Worm (Caenorhabditis elegans) whole organism, L1 larva: ENCODE measurements around the gene npr-4.
A peak's percentile ranks its signal among the peaks of the same experiment; 100 is the strongest.

Experiments used
- C04F5.9 ChIP-seq: sonication (generic microtip); optimal IDR thresholded peaks from 2 replicates; lab custom pipeline; 2016; ENCODE audit warnings: missing genetic modification characterization, missing compliant biosample characterization
- C34B4.2 ChIP-seq: sonication (generic microtip); optimal IDR thresholded peaks from 2 replicates; lab custom pipeline; 2017; ENCODE audit warnings: mild to moderate bottlenecking, missing genetic modification characterization, missing compliant biosample characterization
- aly-2 ChIP-seq: fragments of 150-350 bp; optimal IDR thresholded peaks from 2 replicates; lab custom pipeline; 2014; ENCODE audit warnings: missing biosample characterization, missing genetic modification characterization
- ama-1 ChIP-seq: fragments of 150-350 bp; optimal IDR thresholded peaks from 2 replicates; lab custom pipeline; 2014
- blmp-1 ChIP-seq: fragments of 150-350 bp; optimal IDR thresholded peaks from 2 replicates; lab custom pipeline; 2014; ENCODE audit warnings: missing biosample characterization, missing genetic modification characterization
- ceh-8 ChIP-seq: fragments of 200-800 bp; sonication (Bioruptor generic); optimal IDR thresholded peaks from 2 replicates; lab custom pipeline; 2018; ENCODE audit warnings: mild to moderate bottlenecking, missing genetic modification characterization, moderate library complexity, missing compliant biosample characterization
- ceh-82 ChIP-seq, 3 experiments: fragments of 150-350 bp in 1 of 3; sonication (generic microtip) in 2 of 3; optimal IDR thresholded peaks; 2 replicates each; lab custom pipeline; 2014 to 2017; ENCODE audit warnings: missing biosample characterization in 3 of 3, missing genetic modification characterization in 3 of 3
- ceh-88 ChIP-seq: fragments of 200-800 bp; sonication (Bioruptor generic); IDR thresholded peaks from 2 replicates; pipeline ENCODE4 v1.3.6; 2022; ENCODE audit warnings: missing genetic modification characterization, missing compliant biosample characterization
- ceh-90 ChIP-seq: sonication (generic microtip); optimal IDR thresholded peaks from 2 replicates; lab custom pipeline; 2016; ENCODE audit warnings: missing genetic modification characterization, missing compliant biosample characterization
- dsc-1 ChIP-seq: sonication (generic microtip); optimal IDR thresholded peaks from 2 replicates; lab custom pipeline; 2016; ENCODE audit warnings: mild to moderate bottlenecking, missing genetic modification characterization, missing compliant biosample characterization
- egl-27 ChIP-seq, 2 experiments: fragments of 150-350 bp in 1 of 2; sonication (generic microtip); optimal IDR thresholded peaks; 3 replicates each; lab custom pipeline; 2017 to 2018; ENCODE audit warnings: missing biosample characterization in 2 of 2, missing genetic modification characterization in 2 of 2, missing genetic modification reagents in 2 of 2
- elt-3 ChIP-seq, 6 experiments: fragments of 150-350 bp in 1 of 6; sonication (generic microtip); optimal IDR thresholded peaks; 2 replicates each; lab custom pipeline; 2017 to 2018; ENCODE audit warnings: missing biosample characterization in 6 of 6, missing genetic modification characterization in 6 of 6, inconsistent platforms in 1 of 6
- fkh-4 ChIP-seq: sonication (generic microtip); optimal IDR thresholded peaks from 2 replicates; lab custom pipeline; 2016; ENCODE audit warnings: missing compliant biosample characterization, missing genetic modification characterization, borderline replicate concordance
- fos-1 ChIP-seq: fragments of 150-350 bp; optimal IDR thresholded peaks from 2 replicates; lab custom pipeline; 2014; ENCODE audit warnings: missing biosample characterization, missing genetic modification characterization
- hlh-17 ChIP-seq: fragments of 200-800 bp; sonication (Bioruptor generic); optimal IDR thresholded peaks from 2 replicates; lab custom pipeline; 2018; ENCODE audit warnings: missing genetic modification characterization, mild to moderate bottlenecking, missing compliant biosample characterization, moderate library complexity, borderline replicate concordance
- hlh-4 ChIP-seq: sonication (generic microtip); optimal IDR thresholded peaks from 2 replicates; lab custom pipeline; 2016; ENCODE audit warnings: mild to moderate bottlenecking, missing genetic modification characterization, missing compliant biosample characterization
- hpl-2 ChIP-seq: fragments of 150-350 bp; optimal IDR thresholded peaks from 2 replicates; lab custom pipeline; 2014; ENCODE audit warnings: missing biosample characterization, missing genetic modification reagents, missing genetic modification characterization
- irx-1 ChIP-seq: sonication (generic microtip); optimal IDR thresholded peaks from 2 replicates; lab custom pipeline; 2016; ENCODE audit warnings: missing genetic modification characterization, missing compliant biosample characterization
- isw-1 ChIP-seq: fragments of 200-800 bp; sonication (Bioruptor generic); IDR thresholded peaks from 2 replicates; pipeline ENCODE4 v1.3.6; 2022; ENCODE audit warnings: missing genetic modification characterization, missing compliant biosample characterization
- jun-1 ChIP-seq: fragments of 150-350 bp; optimal IDR thresholded peaks from 2 replicates; lab custom pipeline; 2014; ENCODE audit warnings: missing biosample characterization, missing genetic modification reagents, missing genetic modification characterization
- lin-14 ChIP-seq: fragments of 200-800 bp; sonication (Bioruptor generic); optimal IDR thresholded peaks from 2 replicates; lab custom pipeline; 2018; ENCODE audit warnings: mild to moderate bottlenecking, missing genetic modification characterization, moderate library complexity, missing compliant biosample characterization
- lin-39 ChIP-seq: fragments of 150-350 bp; optimal IDR thresholded peaks from 2 replicates; lab custom pipeline; 2014; ENCODE audit warnings: missing biosample characterization, missing genetic modification reagents, missing genetic modification characterization
- lsy-2 ChIP-seq, 2 experiments: fragments of 150-350 bp; optimal IDR thresholded peaks; 2 replicates each; lab custom pipeline; 2014; ENCODE audit warnings: missing biosample characterization in 2 of 2, missing genetic modification characterization in 2 of 2
- mab-9 ChIP-seq: fragments of 200-800 bp; sonication (Bioruptor generic); IDR thresholded peaks from 2 replicates; pipeline ENCODE4 v1.3.6; 2022; ENCODE audit warnings: missing genetic modification reagents, missing genetic modification characterization, missing compliant biosample characterization
- nhr-12 ChIP-seq: sonication (generic microtip); optimal IDR thresholded peaks from 2 replicates; lab custom pipeline; 2017; ENCODE audit warnings: missing biosample characterization, missing genetic modification characterization
- nhr-19 ChIP-seq: fragments of 200-800 bp; sonication (Bioruptor generic); conservative IDR thresholded peaks from 2 replicates; pipeline ENCODE4 v1.3.6; 2022; ENCODE audit warnings: missing genetic modification characterization, missing compliant biosample characterization
- nhr-20 ChIP-seq: sonication (generic microtip); optimal IDR thresholded peaks from 2 replicates; lab custom pipeline; 2016; ENCODE audit warnings: mild to moderate bottlenecking, missing genetic modification characterization, missing compliant biosample characterization
- nhr-28 ChIP-seq: fragments of 150-350 bp; optimal IDR thresholded peaks from 2 replicates; lab custom pipeline; 2014; ENCODE audit warnings: missing biosample characterization, missing genetic modification characterization
- nhr-71 ChIP-seq: sonication (generic microtip); optimal IDR thresholded peaks from 2 replicates; lab custom pipeline; 2016; ENCODE audit warnings: mild to moderate bottlenecking, missing genetic modification characterization, moderate library complexity, missing compliant biosample characterization
- nhr-77 ChIP-seq: fragments of 150-350 bp; optimal IDR thresholded peaks from 2 replicates; lab custom pipeline; 2014; ENCODE audit warnings: missing biosample characterization, missing genetic modification characterization
- nhr-84 ChIP-seq: sonication (generic microtip); optimal IDR thresholded peaks from 2 replicates; lab custom pipeline; 2017; ENCODE audit warnings: missing biosample characterization, missing genetic modification characterization
- nhr-85 ChIP-seq: sonication (generic microtip); peaks from one replicate; lab custom pipeline; 2016; ENCODE audit warnings: missing genetic modification characterization, inconsistent platforms, missing compliant biosample characterization
- pax-3 ChIP-seq: fragments of 200-800 bp; sonication (Bioruptor generic); optimal IDR thresholded peaks from 2 replicates; lab custom pipeline; 2018; ENCODE audit warnings: mild to moderate bottlenecking, missing genetic modification characterization, moderate library complexity, missing compliant biosample characterization
- rnt-1 ChIP-seq: sonication (generic microtip); optimal IDR thresholded peaks from 2 replicates; lab custom pipeline; 2016; ENCODE audit warnings: mild to moderate bottlenecking, missing genetic modification characterization, moderate library complexity, missing compliant biosample characterization
- skn-1 ChIP-seq: fragments of 150-350 bp; optimal IDR thresholded peaks from 2 replicates; lab custom pipeline; 2014; ENCODE audit warnings: missing biosample characterization, missing genetic modification characterization
- snpc-4 ChIP-seq: fragments of 150-350 bp; optimal IDR thresholded peaks from 2 replicates; lab custom pipeline; 2014; ENCODE audit warnings: missing biosample characterization, missing genetic modification characterization
- sox-4 ChIP-seq: sonication (generic microtip); optimal IDR thresholded peaks from 2 replicates; lab custom pipeline; 2016; ENCODE audit warnings: missing genetic modification characterization, missing compliant biosample characterization
- sup-37 ChIP-seq: fragments of 200-800 bp; sonication (Bioruptor generic); optimal IDR thresholded peaks from 2 replicates; lab custom pipeline; 2018; ENCODE audit warnings: mild to moderate bottlenecking, missing genetic modification characterization, missing compliant biosample characterization
- tbx-2 ChIP-seq: sonication (generic microtip); optimal IDR thresholded peaks from 2 replicates; lab custom pipeline; 2016; ENCODE audit warnings: missing genetic modification characterization, missing compliant biosample characterization
- tlp-1 ChIP-seq: fragments of 150-350 bp; optimal IDR thresholded peaks from 2 replicates; lab custom pipeline; 2014; ENCODE audit warnings: missing biosample characterization, missing genetic modification characterization
- unc-130 ChIP-seq: fragments of 150-350 bp; optimal IDR thresholded peaks from 2 replicates; lab custom pipeline; 2017; ENCODE audit warnings: missing biosample characterization, missing genetic modification characterization, inconsistent platforms
- unc-30 ChIP-seq: sonication (generic microtip); optimal IDR thresholded peaks from 2 replicates; lab custom pipeline; 2017; ENCODE audit warnings: missing biosample characterization, missing genetic modification characterization
- unc-62 ChIP-seq: fragments of 150-350 bp; optimal IDR thresholded peaks from 2 replicates; lab custom pipeline; 2014; ENCODE audit warnings: missing biosample characterization, missing genetic modification reagents, missing genetic modification characterization
- unc-86 ChIP-seq: sonication (generic microtip); optimal IDR thresholded peaks from 2 replicates; lab custom pipeline; 2016; ENCODE audit warnings: missing genetic modification characterization, missing compliant biosample characterization
- vab-15 ChIP-seq: sonication (generic microtip); optimal IDR thresholded peaks from 2 replicates; lab custom pipeline; 2017; ENCODE audit warnings: missing genotype, mild to moderate bottlenecking, missing genetic modification characterization, missing compliant biosample characterization
- xbp-1 ChIP-seq: sonication (generic microtip); optimal IDR thresholded peaks from 2 replicates; lab custom pipeline; 2016; ENCODE audit warnings: missing genetic modification characterization, missing compliant biosample characterization
- zag-1 ChIP-seq: fragments of 150-350 bp; optimal IDR thresholded peaks from 2 replicates; lab custom pipeline; 2014; ENCODE audit warnings: missing biosample characterization, missing genetic modification characterization
- zip-4 ChIP-seq: fragments of 200-800 bp; sonication (Bioruptor generic); optimal IDR thresholded peaks from 2 replicates; lab custom pipeline; 2018; ENCODE audit warnings: mild to moderate bottlenecking, missing genetic modification characterization, moderate library complexity, missing compliant biosample characterization
- ztf-4 ChIP-seq: fragments of 150-350 bp; optimal IDR thresholded peaks from 2 replicates; lab custom pipeline; 2014; ENCODE audit warnings: missing biosample characterization, missing genetic modification characterization

Gene npr-4

DNA sequence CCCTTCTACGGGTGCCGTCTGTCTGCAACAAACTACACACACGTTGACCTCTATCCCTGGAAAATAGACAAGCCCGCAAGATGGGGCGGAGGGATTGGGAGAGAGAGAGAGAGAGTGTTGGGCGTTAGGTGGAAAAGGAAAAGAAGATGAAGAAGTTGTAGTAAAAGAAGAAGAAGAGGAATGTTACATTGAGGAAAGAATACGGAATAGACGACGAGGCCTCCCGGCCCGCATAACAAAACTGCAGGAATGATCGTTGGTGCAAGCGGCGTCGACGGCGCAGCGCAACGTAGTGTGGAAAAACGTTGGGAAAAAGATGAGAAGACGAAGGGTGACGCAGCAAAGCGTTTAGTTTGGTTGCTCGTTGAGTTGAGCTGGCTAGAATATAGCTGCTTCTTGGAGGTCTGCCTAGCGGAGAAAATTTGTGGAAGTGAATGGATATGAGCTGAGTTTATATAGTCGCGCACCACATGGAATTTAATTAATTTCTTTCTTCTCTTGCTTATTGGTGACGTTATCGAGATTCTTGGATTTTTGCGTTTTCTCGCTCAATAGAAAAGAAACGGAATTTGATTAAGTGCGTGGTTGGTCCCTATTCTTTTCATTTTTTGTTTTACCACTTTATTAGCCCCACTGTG, 41.2 kb downstream of the npr-4 start (continued):
- TF ChIP-seq ceh-8 (GFP tag; lab: Kevin White, UChicago): peak; percentile 35
- peak; percentile 89 for TF ChIP-seq nhr-20
- TF ChIP-seq lin-39 (tag; lab: Kevin White, UChicago): no peak
- no peak for TF ChIP-seq aly-2
- no peak for TF ChIP-seq ama-1 (lab: Kevin White, UChicago)
- TF ChIP-seq nhr-19: peak; percentile 92
- TF ChIP-seq ceh-88 (GFP tag; lab: Robert Waterston, UW): no peak
- no peak for TF ChIP-seq nhr-28 (tag; lab: Kevin White, UChicago)
- TF ChIP-seq ceh-82 (tag; optimal IDR thresholded peaks at IDR 0.05; lab: Kevin White, UChicago): peak; percentile 23 to 71 (median 57)
- TF ChIP-seq vab-15 (tag; lab: Kevin White, UChicago): no peak

ce11 chrX:12509334-12509944, 42.0 kb downstream of the npr-4 start:
- TF ChIP-seq unc-130 (tag; lab: Kevin White, UChicago) (peak; percentile 73), nhr-77 (no peak), unc-30 (tag; lab: Kevin White, UChicago) (no peak), tlp-1 (tag; lab: Kevin White, UChicago) (peak; percentile 71), rnt-1 (tag; lab: Kevin White, UChicago) (peak; percentile 79), nhr-71 (tag; lab: Kevin White, UChicago) (peak; percentile 94), hlh-17 (GFP tag; lab: Kevin White, UChicago) (no peak), hlh-4 (tag; lab: Kevin White, UChicago) (no peak), nhr-84 (tag; lab: Kevin White, UChicago) (no peak), ceh-82 (tag; optimal IDR thresholded peaks at IDR 0.05; lab: Kevin White, UChicago) (no peak), ceh-90 (tag; lab: Kevin White, UChicago) (no peak), ceh-88 (GFP tag; lab: Robert Waterston, UW) (peak; percentile 23; the same call in 1 of the 2 replicates), xbp-1 (tag; lab: Kevin White, UChicago) (peak; percentile 36), mab-9 (GFP tag; lab: Robert Waterston, UW) (no peak), dsc-1 (tag; lab: Kevin White, UChicago) (no peak), unc-62 (GFP tag; lab: Kevin White, UChicago) (no peak), tbx-2 (tag; lab: Kevin White, UChicago) (peak; percentile 44), snpc-4 (tag; lab: Kevin White, UChicago) (no peak), ztf-4 (tag; lab: Kevin White, UChicago) (peak; percentile 52), nhr-12 (tag; lab: Kevin White, UChicago) (no peak), isw-1 (no peak), nhr-85 (tag; lab: Kevin White, UChicago) (peak; percentile 81), nhr-28 (tag; lab: Kevin White, UChicago) (no peak), lin-39 (tag; lab: Kevin White, UChicago) (peak; percentile 37), elt-3 (tag; optimal IDR thresholded peaks at IDR 0.05; lab: Kevin White, UChicago) (peak; percentile 38 to 89 (median 84)), ceh-8 (GFP tag; lab: Kevin White, UChicago) (no peak), C04F5.9 (peak; percentile 27), vab-15 (tag; lab: Kevin White, UChicago) (no peak), zag-1 (tag; lab: Kevin White, UChicago) (no peak), lsy-2 (tag; optimal IDR thresholded peaks at IDR 0.05; lab: Kevin White, UChicago) (peak; percentile 50 to 64), pax-3 (tag; lab: Kevin White, UChicago) (peak; percentile 5), fkh-4 (tag; lab: Kevin White, UChicago) (no peak), blmp-1 (tag; lab: Kevin White, UChicago) (peak; percentile 58), nhr-19 (peak; percentile 91), unc-86 (tag; lab: Kevin White, UChicago) (no peak), sup-37 (GFP tag; lab: Kevin White, UChicago) (no peak), irx-1 (tag; lab: Kevin White, UChicago) (no peak), sox-4 (tag; lab: Kevin White, UChicago) (peak; percentile 31), skn-1 (tag; lab: Kevin White, UChicago) (peak; percentile 61), egl-27 (tag; optimal IDR thresholded peaks at IDR 0.05; lab: Kevin White, UChicago) (no peak), C34B4.2 (tag; lab: Kevin White, UChicago) (no peak), zip-4 (GFP tag; lab: Kevin White, UChicago) (no peak), fos-1 (tag; lab: Kevin White, UChicago) (peak; percentile 32), aly-2 (no peak), jun-1 (tag; lab: Kevin White, UChicago) (no peak), hpl-2 (GFP tag; lab: Kevin White, UChicago) (no peak), lin-14 (GFP tag; lab: Kevin White, UChicago) (peak; percentile 81)
